Worm (Caenorhabditis elegans) whole organism, L2 larva: ENCODE measurements around the gene srh-111.

Experiments used
- C34F6.9 ChIP-seq: fragments of 150-350 bp; optimal IDR thresholded peaks from 2 replicates; lab custom pipeline; 2014; ENCODE audit warnings: missing biosample characterization, missing genetic modification characterization
- F13H6.1 ChIP-seq: sonication (generic microtip); optimal IDR thresholded peaks from 2 replicates; lab custom pipeline; 2016; ENCODE audit warnings: missing genetic modification characterization, missing compliant biosample characterization
- ZK546.5 ChIP-seq: sonication (generic microtip); optimal IDR thresholded peaks from 2 replicates; lab custom pipeline; 2017; ENCODE audit warnings: missing biosample characterization, missing genetic modification characterization
- alr-1 ChIP-seq: fragments of 150-350 bp; optimal IDR thresholded peaks from 2 replicates; lab custom pipeline; 2014; ENCODE audit warnings: missing biosample characterization, missing genetic modification characterization
- aly-2 ChIP-seq: fragments of 150-350 bp; optimal IDR thresholded peaks from 2 replicates; lab custom pipeline; 2014; ENCODE audit warnings: missing biosample characterization, missing genetic modification characterization
- ama-1 ChIP-seq: fragments of 150-350 bp; optimal IDR thresholded peaks from 2 replicates; lab custom pipeline; 2018; ENCODE audit warnings: inconsistent platforms
- blmp-1 ChIP-seq: sonication (generic microtip); optimal IDR thresholded peaks from 2 replicates; lab custom pipeline; 2017; ENCODE audit warnings: missing genetic modification characterization, mild to moderate bottlenecking, missing compliant biosample characterization, antibody characterized with exemption, moderate library complexity; ENCODE audit not compliant: insufficient read depth
- ceh-16 ChIP-seq: fragments of 150-350 bp; optimal IDR thresholded peaks from 2 replicates; lab custom pipeline; 2014; ENCODE audit warnings: missing biosample characterization, missing genetic modification characterization
- ceh-82 ChIP-seq: fragments of 150-350 bp; optimal IDR thresholded peaks from 2 replicates; lab custom pipeline; 2014; ENCODE audit warnings: missing biosample characterization, missing genetic modification characterization
- elt-3 ChIP-seq: sonication (generic microtip); optimal IDR thresholded peaks from 2 replicates; lab custom pipeline; 2017; ENCODE audit warnings: missing biosample characterization, missing genetic modification characterization
- fos-1 ChIP-seq: fragments of 150-350 bp; optimal IDR thresholded peaks from 2 replicates; lab custom pipeline; 2014; ENCODE audit warnings: missing biosample characterization, missing genetic modification characterization
- gmeb-1 ChIP-seq: fragments of 150-350 bp; optimal IDR thresholded peaks from 2 replicates; lab custom pipeline; 2014; ENCODE audit warnings: missing biosample characterization, missing genetic modification characterization
- lin-11 ChIP-seq: fragments of 150-350 bp; sonication (generic microtip); optimal IDR thresholded peaks from 2 replicates; lab custom pipeline; 2014; ENCODE audit warnings: missing biosample characterization, missing genetic modification characterization, inconsistent platforms, mixed read lengths
- lin-13 ChIP-seq: fragments of 150-350 bp; optimal IDR thresholded peaks from 2 replicates; lab custom pipeline; 2014; ENCODE audit warnings: missing biosample characterization, missing genetic modification reagents, missing genetic modification characterization
- lsy-2 ChIP-seq, 2 experiments: fragments of 150-350 bp in 1 of 2; sonication (generic microtip) in 1 of 2; optimal IDR thresholded peaks; 2 replicates each; lab custom pipeline; 2014 to 2017; ENCODE audit warnings: missing biosample characterization in 2 of 2, missing genetic modification characterization in 2 of 2
- nhr-10 ChIP-seq: sonication (generic microtip); optimal IDR thresholded peaks from 2 replicates; lab custom pipeline; 2017; ENCODE audit warnings: missing biosample characterization, missing genetic modification characterization
- nhr-11 ChIP-seq: fragments of 150-350 bp; optimal IDR thresholded peaks from 2 replicates; lab custom pipeline; 2014; ENCODE audit warnings: missing biosample characterization, missing genetic modification characterization
- nhr-12 ChIP-seq: fragments of 150-350 bp; optimal IDR thresholded peaks from 2 replicates; lab custom pipeline; 2014; ENCODE audit warnings: missing biosample characterization, missing genetic modification characterization
- nhr-129 ChIP-seq: fragments of 150-350 bp; optimal IDR thresholded peaks from 2 replicates; lab custom pipeline; 2014; ENCODE audit warnings: missing biosample characterization, missing genetic modification characterization
- nhr-237 ChIP-seq: fragments of 150-350 bp; optimal IDR thresholded peaks from 2 replicates; lab custom pipeline; 2014; ENCODE audit warnings: missing biosample characterization, missing genetic modification characterization
- nhr-77 ChIP-seq: fragments of 150-350 bp; optimal IDR thresholded peaks from 2 replicates; lab custom pipeline; 2014; ENCODE audit warnings: missing biosample characterization, missing genetic modification characterization
- peb-1 ChIP-seq: fragments of 150-350 bp; optimal IDR thresholded peaks from 2 replicates; lab custom pipeline; 2014; ENCODE audit warnings: missing biosample characterization, missing genetic modification characterization
- skn-1 ChIP-seq: sonication (generic microtip); optimal IDR thresholded peaks from 2 replicates; lab custom pipeline; 2017; ENCODE audit warnings: missing biosample characterization, missing genetic modification characterization
- sma-9 ChIP-seq, 2 experiments: fragments of 150-350 bp in 1 of 2; sonication (generic microtip) in 1 of 2; optimal IDR thresholded peaks; 2 replicates each; lab custom pipeline; 2014 to 2016; ENCODE audit warnings: missing genetic modification characterization in 2 of 2, mild to moderate bottlenecking in 1 of 2, missing biosample characterization in 1 of 2, missing compliant biosample characterization in 1 of 2, missing genetic modification reagents in 1 of 2, moderate library complexity in 1 of 2
- snpc-4 ChIP-seq: fragments of 150-350 bp; optimal IDR thresholded peaks from 2 replicates; lab custom pipeline; 2014; ENCODE audit warnings: missing biosample characterization, missing genetic modification characterization
- unc-39 ChIP-seq: fragments of 150-350 bp; optimal IDR thresholded peaks from 2 replicates; lab custom pipeline; 2014; ENCODE audit warnings: missing biosample characterization, missing genetic modification characterization
- unc-55 ChIP-seq: fragments of 150-350 bp; sonication (generic microtip); optimal IDR thresholded peaks from 3 replicates; lab custom pipeline; 2014; ENCODE audit warnings: missing biosample characterization, missing genetic modification reagents, missing genetic modification characterization
- unc-62 ChIP-seq: fragments of 150-350 bp; optimal IDR thresholded peaks from 2 replicates; lab custom pipeline; 2014; ENCODE audit warnings: missing biosample characterization, missing genetic modification reagents, missing genetic modification characterization
- zag-1 ChIP-seq: fragments of 150-350 bp; optimal IDR thresholded peaks from 2 replicates; lab custom pipeline; 2014; ENCODE audit warnings: missing biosample characterization, missing genetic modification characterization
- ztf-1 ChIP-seq: fragments of 200-800 bp; sonication (Bioruptor generic); conservative IDR thresholded peaks from 2 replicates; pipeline ENCODE4 v1.3.6; 2022; ENCODE audit warnings: missing genetic modification characterization, missing compliant biosample characterization
- ztf-4 ChIP-seq: fragments of 150-350 bp; optimal IDR thresholded peaks from 2 replicates; lab custom pipeline; 2014; ENCODE audit warnings: missing biosample characterization, missing genetic modification characterization

srh-111 gene

DNA sequence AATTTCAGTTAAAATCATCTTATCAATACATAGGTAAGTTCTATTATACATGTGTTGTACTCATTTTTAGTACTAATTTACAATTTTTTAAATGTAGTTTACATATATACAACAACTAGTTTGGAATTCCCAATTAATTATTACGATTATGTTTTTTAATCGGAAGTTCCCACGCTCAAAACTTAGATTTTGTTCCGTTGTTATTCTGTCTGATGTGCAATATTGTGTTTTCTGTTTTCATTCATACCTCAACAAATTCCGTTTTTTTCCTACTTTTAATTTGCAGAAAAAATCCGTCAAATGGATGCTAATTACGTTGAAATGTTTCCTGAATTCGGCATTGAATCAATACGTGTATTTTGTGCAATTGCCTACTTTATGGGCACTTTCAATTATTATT, 21.3 kb upstream of the srh-111 start, which contains the start of gene srw-31:
Gene srw-31 (plus strand): TSS at position 301 of the 400 bp plus-strand sequence.
- TF ChIP-seq aly-2 (tag; lab: Kevin White, UChicago) (no peak), ztf-1 (GFP tag; lab: Robert Waterston, UW) (no peak), lin-13 (GFP tag; lab: Kevin White, UChicago) (no peak), ztf-4 (tag; lab: Kevin White, UChicago) (no peak), nhr-237 (tag; lab: Kevin White, UChicago) (no peak), unc-62 (GFP tag; lab: Kevin White, UChicago) (no peak), sma-9 (GFP tag; optimal IDR thresholded peaks at IDR 0.05; lab: Kevin White, UChicago) (no peak), sma-9 (tag; optimal IDR thresholded peaks at IDR 0.05; lab: Kevin White, UChicago) (no peak), C34F6.9 (tag; lab: Kevin White, UChicago) (no peak), gmeb-1 (tag; lab: Kevin White, UChicago) (no peak), lsy-2 (tag; optimal IDR thresholded peaks at IDR 0.05; lab: Kevin White, UChicago) (no peak), nhr-12 (tag; lab: Kevin White, UChicago) (no peak), ceh-82 (tag; lab: Kevin White, UChicago) (no peak), zag-1 (tag; lab: Kevin White, UChicago) (no peak), ceh-16 (tag; lab: Kevin White, UChicago) (no peak), unc-55 (GFP tag; lab: Kevin White, UChicago) (no peak), lin-11 (tag; lab: Kevin White, UChicago) (no peak)
- TF ChIP-seq, all 48 proteins: peak for 0

DNA sequence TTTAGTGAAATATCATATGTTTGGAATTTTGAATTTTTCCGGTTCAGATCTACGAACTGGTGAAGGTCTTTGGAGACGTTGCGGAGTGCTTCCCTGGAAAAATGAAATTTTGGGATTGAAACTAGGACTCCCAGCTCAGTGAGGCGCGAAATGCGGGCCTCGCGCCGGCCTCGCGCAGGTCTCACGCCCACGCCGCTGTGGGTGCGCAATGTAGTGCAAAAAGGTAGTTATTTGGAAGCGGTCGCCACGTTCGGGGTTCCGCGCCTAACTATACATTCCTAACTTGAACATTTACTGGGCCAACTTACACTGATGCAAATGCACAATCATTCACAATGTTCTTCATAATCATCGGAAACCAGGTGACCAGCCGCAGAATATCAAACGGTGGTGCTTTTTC, 15.1 kb upstream of the srh-111 start:
- TF ChIP-seq unc-39 (tag; lab: Kevin White, UChicago), result no peak
- no peak for TF ChIP-seq elt-3 (tag; lab: Kevin White, UChicago)
- no peak for TF ChIP-seq nhr-129 (tag; lab: Kevin White, UChicago)
- TF ChIP-seq sma-9 (GFP tag; optimal IDR thresholded peaks at IDR 0.05; lab: Kevin White, UChicago), result no peak
- no peak for TF ChIP-seq sma-9 (tag; optimal IDR thresholded peaks at IDR 0.05; lab: Kevin White, UChicago)
- no peak for TF ChIP-seq alr-1 (tag; lab: Kevin White, UChicago)
- no peak for TF ChIP-seq blmp-1

DNA sequence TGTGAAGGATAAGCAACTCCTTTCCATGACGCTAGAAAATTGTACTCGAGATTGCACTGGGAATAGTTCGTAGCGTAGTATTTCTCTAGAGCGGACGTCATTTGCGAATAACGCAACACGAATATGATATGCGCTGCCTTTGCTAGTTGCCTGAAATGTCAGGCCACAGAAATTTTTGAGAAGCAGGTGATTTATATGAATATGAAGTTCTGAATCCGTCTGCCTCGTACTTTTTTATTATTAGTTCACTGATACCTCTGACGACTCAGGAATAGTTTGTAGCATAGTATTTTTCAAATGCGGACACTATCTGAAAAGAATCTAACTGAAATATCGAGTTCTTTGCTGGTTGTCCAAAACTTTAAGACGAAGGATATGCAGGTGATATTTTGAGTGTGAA, 11.1 kb upstream of the srh-111 start, which contains the start of gene srh-118:
Gene srh-118 (minus strand): TSS at position 101 of the 400 bp plus-strand sequence.
- no peak for TF ChIP-seq elt-3 (tag; lab: Kevin White, UChicago)
- TF ChIP-seq ztf-1 (GFP tag; lab: Robert Waterston, UW), result no peak
- no peak for TF ChIP-seq peb-1

DNA sequence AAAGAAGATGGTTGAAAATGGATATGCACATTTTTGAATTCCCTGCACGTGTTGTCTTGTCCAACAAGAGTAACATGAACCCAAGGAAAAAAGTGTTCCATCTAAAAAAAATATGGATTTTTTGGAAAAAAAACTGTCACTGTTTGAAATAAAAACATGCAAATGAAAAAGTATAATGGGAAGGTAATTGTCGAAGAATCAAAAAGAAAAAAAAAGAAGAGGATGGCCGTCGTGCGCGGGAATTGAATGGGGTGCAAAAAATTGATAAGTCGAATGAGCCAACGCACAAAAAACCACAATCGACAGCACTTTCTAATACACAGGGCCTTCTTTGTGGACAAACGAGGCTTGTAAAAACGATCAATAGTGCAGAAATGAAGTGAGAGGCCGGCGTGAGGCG, 8.8 kb upstream of the srh-111 start, which contains the start of gene fbxa-102:
Gene fbxa-102 (minus strand): TSS at position 101 of the 400 bp plus-strand sequence.
- TF ChIP-seq nhr-10 (no peak), ztf-1 (GFP tag; lab: Robert Waterston, UW) (no peak)

DNA sequence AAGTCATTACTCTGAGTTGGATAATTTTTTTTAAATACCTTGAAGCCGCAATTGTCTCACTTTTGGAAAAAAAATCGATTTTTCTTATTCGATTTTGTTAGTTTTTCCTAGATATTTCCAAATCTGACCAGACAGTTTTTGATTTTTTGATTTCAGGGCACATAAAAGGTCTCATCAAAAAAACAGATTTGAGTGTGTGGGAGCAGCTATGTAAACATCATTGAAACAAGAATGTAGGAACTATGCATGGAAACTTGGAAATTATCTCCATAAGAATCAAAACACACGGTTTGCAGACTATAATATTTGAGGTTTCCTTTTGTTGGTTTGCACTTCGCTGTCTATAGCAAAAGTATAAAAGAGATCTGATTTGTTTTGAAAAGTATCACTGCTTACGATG, 1.1 kb upstream of the srh-111 start, which contains the start of gene scl-24:
Gene scl-24 (plus strand): TSS at position 301 of the 400 bp plus-strand sequence.
- no peak for TF ChIP-seq nhr-11 (tag; lab: Kevin White, UChicago)
- no peak for TF ChIP-seq nhr-10
- no peak for TF ChIP-seq lin-11 (tag; lab: Kevin White, UChicago)
- TF ChIP-seq unc-55 (GFP tag; lab: Kevin White, UChicago), result no peak
- TF ChIP-seq ceh-82 (tag; lab: Kevin White, UChicago), result no peak
- TF ChIP-seq ZK546.5 (tag; lab: Kevin White, UChicago), result no peak
- TF ChIP-seq gmeb-1 (tag; lab: Kevin White, UChicago), result no peak
- no peak for TF ChIP-seq peb-1
- no peak for TF ChIP-seq F13H6.1 (tag; lab: Kevin White, UChicago)
- no peak for TF ChIP-seq nhr-77 (tag; lab: Kevin White, UChicago)
- no peak for TF ChIP-seq skn-1 (tag; lab: Kevin White, UChicago)
- TF ChIP-seq ceh-16 (tag; lab: Kevin White, UChicago), result no peak
- no peak for TF ChIP-seq fos-1 (tag; lab: Kevin White, UChicago)
- no peak for TF ChIP-seq ama-1 (lab: Kevin White, UChicago)
- no peak for TF ChIP-seq zag-1 (tag; lab: Kevin White, UChicago)
- no peak for TF ChIP-seq C34F6.9 (tag; lab: Kevin White, UChicago)
- no peak for TF ChIP-seq lin-13 (GFP tag; lab: Kevin White, UChicago)
- TF ChIP-seq nhr-12 (tag; lab: Kevin White, UChicago), result no peak

DNA sequence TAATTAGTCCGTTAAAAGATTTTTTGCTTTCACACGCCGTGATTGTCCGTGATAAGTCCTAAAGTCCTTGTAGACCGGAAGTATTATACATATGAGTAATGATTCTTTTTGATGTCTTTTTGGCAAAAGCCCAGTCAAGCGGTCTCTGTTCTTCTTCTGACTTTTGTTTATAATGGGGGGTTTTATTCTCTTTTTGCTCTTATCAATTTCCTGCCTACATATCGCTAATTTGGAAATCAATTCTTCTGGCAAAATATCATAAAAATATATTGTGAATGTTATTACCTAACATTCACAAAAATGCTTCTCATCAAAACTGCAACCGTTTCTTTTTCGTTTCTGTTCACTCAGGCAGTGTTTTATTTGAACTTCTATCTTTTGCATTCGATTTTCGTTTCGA, 8.5 kb downstream of the srh-111 start, which contains the start of gene srbc-61:
Gene srbc-61 (plus strand): TSS at position 301 of the 400 bp plus-strand sequence.
- TF ChIP-seq lin-11 (tag; lab: Kevin White, UChicago), result no peak
- no peak for TF ChIP-seq aly-2 (tag; lab: Kevin White, UChicago)
- TF ChIP-seq snpc-4 (tag; lab: Kevin White, UChicago), result no peak
